Worm (Caenorhabditis elegans): ENCODE results near the gene spd-3.

- TF ChIP-seq nhr-11 (tag; optimal IDR thresholded peaks at IDR 0.05) (no peak), pros-1 (tag; optimal IDR thresholded peaks at IDR 0.05) (no peak), fkh-10 (GFP tag; optimal IDR thresholded peaks at IDR 0.05) (no peak), ceh-45 (GFP tag; IDR thresholded peaks at IDR 0.05) (no peak), ama-1 (optimal IDR thresholded peaks at IDR 0.05) (no peak), unc-3 (GFP tag; conservative IDR thresholded peaks at IDR 0.05) (no peak), unc-3 (tag; optimal IDR thresholded peaks at IDR 0.05) (no peak), lin-11 (tag; optimal IDR thresholded peaks at IDR 0.05) (no peak), odd-2 (tag; optimal IDR thresholded peaks at IDR 0.05) (no peak), ceh-30 (tag; optimal IDR thresholded peaks at IDR 0.05) (no peak), F13H6.1 (tag; optimal IDR thresholded peaks at IDR 0.05) (no peak), ttx-3 (tag; optimal IDR thresholded peaks at IDR 0.05) (no peak), pat-9 (tag; optimal IDR thresholded peaks at IDR 0.05) (no peak), elt-2 (tag; optimal IDR thresholded peaks at IDR 0.05) (no peak)
Measured at ce11 chrIV:6762416-6762815, at the start of gene spd-3.
